Fruit fly (Drosophila melanogaster): Measurements from ENCODE around the gene Tsen2.

dm6 chr2L:16716771-16717170, 12.8 kb upstream of the Tsen2 start:
- TF ChIP-seq CG6163 (GFP tag; IDR thresholded peaks at IDR 0.05) = no peak
- no peak for TF ChIP-seq Blimp-1 (GFP tag; optimal IDR thresholded peaks at IDR 0.05)
- TF ChIP-seq dsx (GFP tag; optimal IDR thresholded peaks at IDR 0.05; ENCODE audit: poor library complexity, severe bottlenecking) = no peak
- TF ChIP-seq pdm3 (GFP tag; optimal IDR thresholded peaks at IDR 0.05) = no peak
- TF ChIP-seq CG3919 (GFP tag; optimal IDR thresholded peaks at IDR 0.05) = no peak
- no peak for TF ChIP-seq CG6854 (GFP tag; optimal IDR thresholded peaks at IDR 0.05)
- no peak for TF ChIP-seq Eip78C (GFP tag)

All from whole organism, prepupa.